Worm (Caenorhabditis elegans): Measurements from ENCODE around the gene tank-1.

DNA sequence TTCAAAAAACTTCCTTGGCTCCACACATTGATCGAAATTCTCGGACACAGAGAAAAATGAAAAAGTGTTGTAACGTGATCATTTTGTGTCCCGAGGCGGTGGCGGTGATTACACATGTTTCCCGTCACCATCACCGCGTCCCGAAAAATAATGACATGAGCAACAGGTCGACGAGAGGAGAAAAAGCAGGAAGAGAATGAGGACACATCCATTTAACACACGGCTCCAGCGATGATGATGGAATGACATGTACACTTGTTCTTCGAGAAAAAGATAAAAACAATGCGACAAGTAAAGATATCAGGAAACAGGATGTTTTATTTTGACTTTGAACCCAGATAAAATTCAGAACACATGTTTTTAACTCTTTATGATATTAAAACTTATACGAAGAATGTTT is 41.8 kb upstream of the tank-1 start:
- TF ChIP-seq ama-1 (optimal IDR thresholded peaks at IDR 0.05) (no peak), ceh-18 (tag; optimal IDR thresholded peaks at IDR 0.05) (peak; percentile 11), pros-1 (tag; optimal IDR thresholded peaks at IDR 0.05) (no peak), C08G9.2 (tag; optimal IDR thresholded peaks at IDR 0.05) (no peak), lim-6 (tag; optimal IDR thresholded peaks at IDR 0.05) (no peak), sox-4 (tag; optimal IDR thresholded peaks at IDR 0.05) (no peak), dmd-4 (tag; optimal IDR thresholded peaks at IDR 0.05; ENCODE audit: borderline replicate concordance) (no peak)

Measured in whole organism, late embryonic.